Worm (Caenorhabditis elegans) whole organism, late embryonic: ENCODE results near the gene W05E10.5.

Source experiments
- C38D4.7 ChIP-seq: fragments of 200-800 bp; sonication (Bioruptor generic); optimal IDR thresholded peaks from 2 replicates; lab custom pipeline; 2018; ENCODE audit warnings: mild to moderate bottlenecking, missing genetic modification characterization, moderate library complexity, missing compliant biosample characterization
- K02D7.2 ChIP-seq: sonication (generic microtip); optimal IDR thresholded peaks from 2 replicates; lab custom pipeline; 2017; ENCODE audit warnings: mild to moderate bottlenecking, missing genetic modification characterization, missing compliant biosample characterization
- K09A11.1 ChIP-seq: sonication (generic microtip); optimal IDR thresholded peaks from 2 replicates; lab custom pipeline; 2017; ENCODE audit warnings: antibody characterized with exemption, mild to moderate bottlenecking, missing genetic modification characterization, missing compliant biosample characterization; ENCODE audit not compliant: insufficient read depth
- ceh-14 ChIP-seq: sonication (generic microtip); optimal IDR thresholded peaks from 2 replicates; lab custom pipeline; 2016; ENCODE audit warnings: missing genotype, missing genetic modification characterization, missing compliant biosample characterization
- ceh-18 ChIP-seq: sonication (generic microtip); optimal IDR thresholded peaks from 2 replicates; lab custom pipeline; 2016; ENCODE audit warnings: missing genetic modification characterization, missing compliant biosample characterization
- ceh-19 ChIP-seq: fragments of 200-800 bp; sonication (Bioruptor generic); optimal IDR thresholded peaks from 2 replicates; lab custom pipeline; 2018; ENCODE audit warnings: mild to moderate bottlenecking, missing genetic modification characterization, missing compliant biosample characterization
- ceh-2 ChIP-seq: sonication (generic microtip); optimal IDR thresholded peaks from 2 replicates; lab custom pipeline; 2016; ENCODE audit warnings: missing genotype, missing genetic modification characterization, missing compliant biosample characterization
- ceh-22 ChIP-seq: sonication (generic microtip); optimal IDR thresholded peaks from 2 replicates; lab custom pipeline; 2017; ENCODE audit warnings: missing biosample characterization, missing genetic modification characterization
- ceh-24 ChIP-seq: sonication (generic microtip); optimal IDR thresholded peaks from 2 replicates; lab custom pipeline; 2016; ENCODE audit warnings: mild to moderate bottlenecking, missing genetic modification characterization, missing compliant biosample characterization
- ceh-30 ChIP-seq: fragments of 150-350 bp; optimal IDR thresholded peaks from 2 replicates; lab custom pipeline; 2014; ENCODE audit warnings: missing biosample characterization, missing genetic modification characterization
- ceh-34 ChIP-seq: sonication (generic microtip); optimal IDR thresholded peaks from 2 replicates; lab custom pipeline; 2016; ENCODE audit warnings: mild to moderate bottlenecking, missing genetic modification characterization, missing compliant biosample characterization
- ceh-48 ChIP-seq: sonication (generic microtip); optimal IDR thresholded peaks from 2 replicates; lab custom pipeline; 2016; ENCODE audit warnings: missing genetic modification characterization, inconsistent platforms, missing compliant biosample characterization
- ceh-9 ChIP-seq: sonication (generic microtip); optimal IDR thresholded peaks from 2 replicates; lab custom pipeline; 2016; ENCODE audit warnings: mild to moderate bottlenecking, missing genetic modification characterization, inconsistent platforms, missing compliant biosample characterization
- dmd-4 ChIP-seq: sonication (generic microtip); optimal IDR thresholded peaks from 2 replicates; lab custom pipeline; 2016; ENCODE audit warnings: borderline replicate concordance, missing genetic modification characterization, missing compliant biosample characterization
- elt-2 ChIP-seq: sonication (generic microtip); optimal IDR thresholded peaks from 2 replicates; lab custom pipeline; 2016; ENCODE audit warnings: missing genetic modification reagents, missing genetic modification characterization, missing compliant biosample characterization
- fax-1 ChIP-seq: sonication (generic microtip); optimal IDR thresholded peaks from 2 replicates; lab custom pipeline; 2016; ENCODE audit warnings: missing genotype, missing genetic modification characterization, missing compliant biosample characterization
- fkh-10 ChIP-seq: fragments of 150-350 bp; optimal IDR thresholded peaks from 2 replicates; lab custom pipeline; 2014; ENCODE audit warnings: missing biosample characterization, missing genetic modification reagents, missing genetic modification characterization
- fkh-6 ChIP-seq: sonication (generic microtip); optimal IDR thresholded peaks from 2 replicates; lab custom pipeline; 2016; ENCODE audit warnings: missing genetic modification characterization, missing compliant biosample characterization
- gmeb-2 ChIP-seq: sonication (generic microtip); optimal IDR thresholded peaks from 2 replicates; lab custom pipeline; 2016; ENCODE audit warnings: missing genetic modification characterization, inconsistent platforms, missing compliant biosample characterization
- hlh-30 ChIP-seq: sonication (generic microtip); optimal IDR thresholded peaks from 2 replicates; lab custom pipeline; 2017; ENCODE audit warnings: antibody characterized with exemption, missing genetic modification characterization, missing compliant biosample characterization; ENCODE audit not compliant: insufficient read depth
- hlh-6 ChIP-seq: sonication (generic microtip); optimal IDR thresholded peaks from 2 replicates; lab custom pipeline; 2016; ENCODE audit warnings: missing genotype, missing genetic modification characterization, missing compliant biosample characterization
- hlh-8 ChIP-seq: sonication (generic microtip); optimal IDR thresholded peaks from 2 replicates; lab custom pipeline; 2016; ENCODE audit warnings: missing genotype, missing genetic modification characterization, missing compliant biosample characterization
- lin-11 ChIP-seq: fragments of 200-800 bp; sonication (Bioruptor generic); optimal IDR thresholded peaks from 2 replicates; lab custom pipeline; 2018; ENCODE audit warnings: mild to moderate bottlenecking, missing genetic modification characterization, missing compliant biosample characterization
- madf-2 ChIP-seq: sonication (generic microtip); optimal IDR thresholded peaks from 2 replicates; lab custom pipeline; 2017; ENCODE audit warnings: missing genetic modification characterization, missing compliant biosample characterization
- nfya-1 ChIP-seq: sonication (generic microtip); optimal IDR thresholded peaks from 2 replicates; lab custom pipeline; 2017; ENCODE audit warnings: missing genetic modification characterization, mild to moderate bottlenecking, missing compliant biosample characterization, antibody characterized with exemption, moderate library complexity
- nhr-11 ChIP-seq: fragments of 150-350 bp; optimal IDR thresholded peaks from 2 replicates; lab custom pipeline; 2014; ENCODE audit warnings: missing biosample characterization, missing genetic modification characterization
- odd-2 ChIP-seq: sonication (generic microtip); optimal IDR thresholded peaks from 2 replicates; lab custom pipeline; 2017; ENCODE audit warnings: antibody characterized with exemption, mild to moderate bottlenecking, missing genetic modification characterization, missing compliant biosample characterization
- pax-1 ChIP-seq: fragments of 150-350 bp; optimal IDR thresholded peaks from 2 replicates; lab custom pipeline; 2014; ENCODE audit warnings: missing biosample characterization, missing genetic modification characterization
- pha-2 ChIP-seq: sonication (generic microtip); optimal IDR thresholded peaks from 2 replicates; lab custom pipeline; 2017; ENCODE audit warnings: mild to moderate bottlenecking, missing genetic modification characterization, missing compliant biosample characterization
- pros-1 ChIP-seq: fragments of 150-350 bp; optimal IDR thresholded peaks from 2 replicates; lab custom pipeline; 2014; ENCODE audit warnings: missing biosample characterization, missing genetic modification reagents, missing genetic modification characterization
- ref-2 ChIP-seq: sonication (generic microtip); optimal IDR thresholded peaks from 2 replicates; lab custom pipeline; 2016; ENCODE audit warnings: missing genetic modification characterization, missing compliant biosample characterization
- rnt-1 ChIP-seq: sonication (generic microtip); optimal IDR thresholded peaks from 2 replicates; lab custom pipeline; 2016; ENCODE audit warnings: missing genetic modification characterization, missing compliant biosample characterization
- sdc-2 ChIP-seq: sonication (generic microtip); optimal IDR thresholded peaks from 2 replicates; lab custom pipeline; 2016; ENCODE audit warnings: missing genotype, missing genetic modification characterization, missing compliant biosample characterization
- sox-4 ChIP-seq: sonication (generic microtip); optimal IDR thresholded peaks from 2 replicates; lab custom pipeline; 2017; ENCODE audit warnings: mild to moderate bottlenecking, missing genetic modification characterization, inconsistent platforms, missing compliant biosample characterization
- tbx-2 ChIP-seq: sonication (generic microtip); optimal IDR thresholded peaks from 2 replicates; lab custom pipeline; 2016; ENCODE audit warnings: missing genetic modification characterization, missing compliant biosample characterization
- tbx-7 ChIP-seq: sonication (generic microtip); optimal IDR thresholded peaks from 2 replicates; lab custom pipeline; 2016; ENCODE audit warnings: missing genotype, missing genetic modification characterization, missing compliant biosample characterization
- ttx-3 ChIP-seq: sonication (generic microtip); optimal IDR thresholded peaks from 2 replicates; lab custom pipeline; 2016; ENCODE audit warnings: missing genetic modification reagents, missing genetic modification characterization, missing compliant biosample characterization
- unc-3 ChIP-seq, 2 experiments: fragments of 200-800 bp in 1 of 2; sonication (Bioruptor generic) in 1 of 2; sonication (generic microtip) in 1 of 2; conservative IDR thresholded peaks in 1 of 2; optimal IDR thresholded peaks in 1 of 2; 2 replicates each; pipeline versions ENCODE4 v1.3.6 to Lab custom; 2016 to 2022; ENCODE audit warnings: missing compliant biosample characterization in 2 of 2, missing genetic modification characterization in 2 of 2, missing genetic modification reagents in 1 of 2
- unc-42 ChIP-seq: sonication (generic microtip); optimal IDR thresholded peaks from 2 replicates; lab custom pipeline; 2016; ENCODE audit warnings: missing genotype, missing genetic modification characterization, missing compliant biosample characterization
- unc-86 ChIP-seq: sonication (generic microtip); optimal IDR thresholded peaks from 2 replicates; lab custom pipeline; 2016; ENCODE audit warnings: missing genetic modification characterization, missing compliant biosample characterization
- zip-5 ChIP-seq: sonication (generic microtip); optimal IDR thresholded peaks from 2 replicates; lab custom pipeline; 2016; ENCODE audit warnings: missing genetic modification characterization, missing compliant biosample characterization

The W05E10.5 gene

DNA sequence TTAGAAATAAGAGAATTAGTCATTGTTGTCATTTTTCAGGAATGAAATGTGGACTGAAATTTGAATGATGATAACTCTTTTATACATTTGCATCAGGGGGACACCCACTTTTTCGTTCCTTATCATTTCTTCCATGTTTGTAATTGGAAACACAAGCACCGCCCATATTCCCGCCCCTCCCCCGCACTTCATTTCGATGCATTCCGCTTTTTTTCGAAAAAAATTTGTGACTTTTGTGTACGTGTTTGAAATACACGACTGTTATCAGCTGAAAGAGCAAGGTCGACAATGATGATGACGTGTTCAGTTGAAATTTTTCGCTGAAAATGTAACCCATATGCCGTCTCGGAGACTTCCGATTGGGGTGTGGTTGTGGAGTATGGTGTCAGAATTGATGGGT, 44.8 kb downstream of the W05E10.5 start, which contains the start of gene zip-10:
TSS of gene zip-10 (minus strand) at position 43 of the 400 bp plus-strand sequence.
- no peak for TF ChIP-seq ceh-30 (tag; lab: Kevin White, UChicago)

ce11 chrV:11649254-11649653, 46.2 kb downstream of the W05E10.5 start:
- TF ChIP-seq ceh-18 (tag; lab: Kevin White, UChicago): no peak
- no peak for TF ChIP-seq elt-2
- TF ChIP-seq pax-1: no peak
- TF ChIP-seq pros-1: no peak
- TF ChIP-seq hlh-6 (tag; lab: Kevin White, UChicago): no peak
- no peak for TF ChIP-seq K09A11.1 (tag; lab: Kevin White, UChicago)
- TF ChIP-seq unc-3 (GFP tag; conservative IDR thresholded peaks at IDR 0.05; lab: Robert Waterston, UW): no peak
- no peak for TF ChIP-seq unc-3 (tag; optimal IDR thresholded peaks at IDR 0.05; lab: Kevin White, UChicago)
- no peak for TF ChIP-seq hlh-8 (tag; lab: Kevin White, UChicago)
- TF ChIP-seq ceh-22 (tag; lab: Kevin White, UChicago): no peak
- TF ChIP-seq odd-2 (tag; lab: Kevin White, UChicago): no peak
- no peak for TF ChIP-seq ceh-19 (GFP tag; lab: Kevin White, UChicago)

ce11 chrV:11648435-11648834, 47.1 kb downstream of the W05E10.5 start:
- TF ChIP-seq K09A11.1 (tag; lab: Kevin White, UChicago) (no peak), ttx-3 (tag; lab: Kevin White, UChicago) (no peak), ceh-14 (tag; lab: Kevin White, UChicago) (no peak), odd-2 (tag; lab: Kevin White, UChicago) (no peak), ceh-9 (no peak), ceh-22 (tag; lab: Kevin White, UChicago) (no peak), fax-1 (tag; lab: Kevin White, UChicago) (no peak), C38D4.7 (no peak), ceh-19 (GFP tag; lab: Kevin White, UChicago) (no peak)

ce11 chrV:11647821-11648220, 47.7 kb downstream of the W05E10.5 start:
- no peak for TF ChIP-seq lin-11
- TF ChIP-seq elt-2: peak; percentile 46
- TF ChIP-seq K02D7.2 (tag; lab: Kevin White, UChicago): no peak

ce11 chrV:11645244-11645643, 50.3 kb downstream of the W05E10.5 start, which contains the start of gene skp-1:
Gene skp-1 (plus strand): TSS chrV:11645481.
- no peak for TF ChIP-seq rnt-1 (tag; lab: Kevin White, UChicago)
- TF ChIP-seq elt-2: no peak
- no peak for TF ChIP-seq C38D4.7
- no peak for TF ChIP-seq unc-86 (tag; lab: Kevin White, UChicago)
- TF ChIP-seq ceh-18 (tag; lab: Kevin White, UChicago): no peak
- no peak for TF ChIP-seq gmeb-2 (tag; lab: Kevin White, UChicago)
- TF ChIP-seq nhr-11 (tag; lab: Kevin White, UChicago): no peak
- no peak for TF ChIP-seq ceh-48
- TF ChIP-seq, all 69 proteins: peak for 0

ce11 chrV:11644166-11644565, 51.3 kb downstream of the W05E10.5 start, which contains the start of gene bir-1:
Gene bir-1 (plus strand): TSS chrV:11644477.
- TF ChIP-seq K09A11.1 (tag; lab: Kevin White, UChicago): no peak
- TF ChIP-seq fax-1 (tag; lab: Kevin White, UChicago): peak; percentile 35
- TF ChIP-seq ceh-34 (tag; lab: Kevin White, UChicago): peak; percentile 13
- TF ChIP-seq pha-2 (tag; lab: Kevin White, UChicago): no peak
- TF ChIP-seq hlh-6 (tag; lab: Kevin White, UChicago): no peak
- no peak for TF ChIP-seq dmd-4 (tag; lab: Kevin White, UChicago)
- TF ChIP-seq fkh-6 (tag; lab: Kevin White, UChicago): peak; percentile 55
- peak; percentile 93 for TF ChIP-seq ceh-2
- TF ChIP-seq sox-4 (tag; lab: Kevin White, UChicago): no peak
- peak; percentile 39 for TF ChIP-seq ref-2 (tag; lab: Kevin White, UChicago)
- peak; percentile 95 for TF ChIP-seq ceh-48
- peak; percentile 50 for TF ChIP-seq hlh-30
- TF ChIP-seq tbx-2 (tag; lab: Kevin White, UChicago): peak; percentile 91
- peak; percentile 79 for TF ChIP-seq nfya-1 (tag; lab: Kevin White, UChicago)
- peak; percentile 70 for TF ChIP-seq hlh-8 (tag; lab: Kevin White, UChicago)
- TF ChIP-seq sdc-2: no peak
- peak; percentile 54 for TF ChIP-seq unc-42 (tag; lab: Kevin White, UChicago)
- no peak for TF ChIP-seq ceh-30 (tag; lab: Kevin White, UChicago)
- TF ChIP-seq madf-2 (tag; lab: Kevin White, UChicago): no peak
- TF ChIP-seq ceh-14 (tag; lab: Kevin White, UChicago): peak; percentile 26
- no peak for TF ChIP-seq fkh-10 (GFP tag; lab: Kevin White, UChicago)
- TF ChIP-seq ceh-24: no peak
- TF ChIP-seq zip-5 (tag; lab: Kevin White, UChicago): peak; percentile 48
- TF ChIP-seq tbx-7 (tag; lab: Kevin White, UChicago): peak; percentile 73
